Fruit fly (Drosophila melanogaster) whole organism, embryonic: ENCODE results near the gene Miga.

Experiments used
- Antp ChIP-seq: fragments of 200-800 bp; sonication (Bioruptor generic); optimal IDR thresholded peaks from 3 replicates; lab custom pipeline; 2016; ENCODE audit warnings: missing biosample characterization, missing genetic modification characterization
- CG11560 ChIP-seq: fragments of 200-800 bp; sonication (Bioruptor generic); IDR thresholded peaks from 3 replicates; pipeline ENCODE4 v1.3.6; 2022; ENCODE audit warnings: missing biosample characterization, missing genetic modification characterization
- CG13775 ChIP-seq: fragments of 200-800 bp; sonication (Bioruptor generic); optimal IDR thresholded peaks from 3 replicates; lab custom pipeline; 2017; ENCODE audit warnings: missing biosample characterization, mild to moderate bottlenecking, missing genetic modification characterization
- CG14710 ChIP-seq: fragments of 200-800 bp; sonication (Bioruptor generic); optimal IDR thresholded peaks from 3 replicates; lab custom pipeline; 2019; ENCODE audit warnings: missing biosample characterization, mild to moderate bottlenecking, missing genetic modification characterization, moderate library complexity
- CG15601 ChIP-seq: fragments of 200-800 bp; sonication (Bioruptor generic); optimal IDR thresholded peaks from 3 replicates; lab custom pipeline; 2019; ENCODE audit warnings: missing biosample characterization, mild to moderate bottlenecking, missing genetic modification characterization, moderate library complexity
- CG15696 ChIP-seq: fragments of 200-800 bp; sonication (Bioruptor generic); optimal IDR thresholded peaks from 2 replicates; lab custom pipeline; 2019; ENCODE audit warnings: missing biosample characterization, mild to moderate bottlenecking, missing genetic modification characterization, moderate library complexity
- CG1602 ChIP-seq: fragments of 200-800 bp; sonication (Bioruptor generic); optimal IDR thresholded peaks from 3 replicates; lab custom pipeline; 2016; ENCODE audit warnings: missing biosample characterization, missing genetic modification characterization
- CG16863 ChIP-seq: fragments of 200-800 bp; sonication (Bioruptor generic); optimal IDR thresholded peaks from 3 replicates; lab custom pipeline; 2016; ENCODE audit warnings: missing biosample characterization, missing genetic modification characterization
- CG17328 ChIP-seq: fragments of 200-800 bp; sonication (Bioruptor generic); IDR thresholded peaks from 2 replicates; pipeline ENCODE4 v1.3.6; 2022; ENCODE audit warnings: missing biosample characterization, missing genetic modification characterization
- CG2875 ChIP-seq: fragments of 200-800 bp; sonication (Bioruptor generic); optimal IDR thresholded peaks from 2 replicates; lab custom pipeline; 2017; ENCODE audit warnings: missing biosample characterization, mild to moderate bottlenecking, missing genetic modification characterization, missing genetic modification reagents
- CG30403 ChIP-seq: fragments of 200-800 bp; sonication (Bioruptor generic); optimal IDR thresholded peaks from 3 replicates; lab custom pipeline; 2016; ENCODE audit warnings: missing biosample characterization, missing genetic modification characterization
- CG33213 ChIP-seq: fragments of 200-800 bp; sonication (Bioruptor generic); optimal IDR thresholded peaks from 3 replicates; lab custom pipeline; 2016; ENCODE audit warnings: missing biosample characterization, missing genetic modification characterization
- CG34224 ChIP-seq: fragments of 200-800 bp; sonication (Bioruptor generic); IDR thresholded peaks from 3 replicates; pipeline ENCODE4 v1.3.6; 2022; ENCODE audit warnings: missing biosample characterization, missing genetic modification characterization; ENCODE audit not compliant: partially characterized antibody
- CG34422 ChIP-seq: fragments of 200-800 bp; sonication (Bioruptor generic); IDR thresholded peaks from 3 replicates; pipeline ENCODE4 v1.3.6; 2022; ENCODE audit warnings: missing biosample characterization, missing genetic modification characterization
- CG43689 ChIP-seq: fragments of 200-800 bp; sonication (Bioruptor generic); IDR thresholded peaks from 2 replicates; pipeline ENCODE4 v1.3.6; 2022; ENCODE audit warnings: missing biosample characterization, missing genetic modification characterization
- CG5245 ChIP-seq: fragments of 200-800 bp; sonication (Bioruptor generic); optimal IDR thresholded peaks from 3 replicates; lab custom pipeline; 2016; ENCODE audit warnings: missing biosample characterization, missing genetic modification characterization
- Dip3 ChIP-seq: fragments of 200-800 bp; sonication (Bioruptor generic); optimal IDR thresholded peaks from 3 replicates; lab custom pipeline; 2016; ENCODE audit warnings: missing biosample characterization, missing genetic modification characterization
- Ets97D ChIP-seq: fragments of 200-800 bp; sonication (Bioruptor generic); optimal IDR thresholded peaks from 3 replicates; lab custom pipeline; 2016; ENCODE audit warnings: missing biosample characterization, missing genetic modification characterization
- Fer3 ChIP-seq: fragments of 200-800 bp; sonication (Bioruptor generic); optimal IDR thresholded peaks from 2 replicates; lab custom pipeline; 2018; ENCODE audit warnings: missing biosample characterization, mild to moderate bottlenecking, missing genetic modification characterization, moderate library complexity
- HmgD ChIP-seq: fragments of 200-800 bp; sonication (Bioruptor generic); optimal IDR thresholded peaks from 3 replicates; lab custom pipeline; 2016; ENCODE audit warnings: missing biosample characterization, missing genetic modification characterization
- Hr39 ChIP-seq: fragments of >200 bp; optimal IDR thresholded peaks from 2 replicates; lab custom pipeline; 2017
- Myb ChIP-seq: fragments of 200-800 bp; sonication (Bioruptor generic); optimal IDR thresholded peaks from 2 replicates; lab custom pipeline; 2016; ENCODE audit warnings: missing biosample characterization, missing genetic modification characterization
- Nf-YA ChIP-seq: fragments of 200-800 bp; sonication (Bioruptor generic); IDR thresholded peaks from 2 replicates; pipeline ENCODE4 v1.3.6; 2022; ENCODE audit warnings: missing biosample characterization, missing genetic modification characterization
- Oaz ChIP-seq: fragments of 200-800 bp; sonication (Bioruptor generic); IDR thresholded peaks from 2 replicates; pipeline ENCODE4 v1.3.6; 2022; ENCODE audit warnings: missing biosample characterization, missing genetic modification characterization
- Sry-β ChIP-seq: fragments of 200-800 bp; sonication (Bioruptor generic); optimal IDR thresholded peaks from 2 replicates; lab custom pipeline; 2018; ENCODE audit warnings: missing biosample characterization, mild to moderate bottlenecking, missing genetic modification characterization, moderate library complexity
- Ssrp ChIP-seq: fragments of 200-800 bp; sonication (Bioruptor generic); optimal IDR thresholded peaks from 2 replicates; lab custom pipeline; 2018; ENCODE audit warnings: missing biosample characterization, mild to moderate bottlenecking, missing genetic modification characterization, moderate library complexity
- TFAM ChIP-seq: fragments of 200-800 bp; sonication (Bioruptor generic); optimal IDR thresholded peaks from 2 replicates; lab custom pipeline; 2017; ENCODE audit warnings: missing biosample characterization, missing genetic modification characterization, inconsistent platforms
- Vsx1 ChIP-seq: fragments of 200-800 bp; sonication (Bioruptor generic); optimal IDR thresholded peaks from 2 replicates; lab custom pipeline; 2017; ENCODE audit warnings: missing biosample characterization, mild to moderate bottlenecking, missing genetic modification characterization, missing genetic modification reagents
- ac ChIP-seq: fragments of 200-800 bp; sonication (Bioruptor generic); optimal IDR thresholded peaks from 3 replicates; lab custom pipeline; 2017; ENCODE audit warnings: missing biosample characterization, mild to moderate bottlenecking, missing genetic modification characterization
- aop ChIP-seq: fragments of 200-800 bp; sonication (Bioruptor generic); IDR thresholded peaks from 2 replicates; pipeline ENCODE4 v1.3.6; 2022; ENCODE audit warnings: missing biosample characterization, missing genetic modification characterization
- da ChIP-seq: fragments of 200-800 bp; sonication (Bioruptor generic); optimal IDR thresholded peaks from 2 replicates; lab custom pipeline; 2016; ENCODE audit warnings: missing biosample characterization, missing genetic modification characterization
- dmrt99B ChIP-seq: fragments of 200-800 bp; sonication (Bioruptor generic); optimal IDR thresholded peaks from 2 replicates; lab custom pipeline; 2018; ENCODE audit warnings: missing biosample characterization, mild to moderate bottlenecking, missing genetic modification characterization, moderate library complexity
- esg ChIP-seq: fragments of 200-800 bp; sonication (Bioruptor generic); conservative IDR thresholded peaks from 2 replicates; pipeline ENCODE4 v1.3.6; 2022; ENCODE audit warnings: missing biosample characterization, missing genetic modification characterization
- eyg ChIP-seq: fragments of 200-800 bp; sonication (Bioruptor generic); optimal IDR thresholded peaks from 3 replicates; lab custom pipeline; 2016; ENCODE audit warnings: missing biosample characterization, missing genetic modification characterization
- grn ChIP-seq: fragments of 200-800 bp; sonication (Bioruptor generic); optimal IDR thresholded peaks from 3 replicates; lab custom pipeline; 2017; ENCODE audit warnings: missing biosample characterization, missing genetic modification characterization
- hb ChIP-seq: fragments of 200-800 bp; sonication (Bioruptor generic); IDR thresholded peaks from 3 replicates; pipeline ENCODE4 v1.3.6; 2022; ENCODE audit warnings: missing biosample characterization, missing genetic modification characterization; ENCODE audit not compliant: partially characterized antibody
- insv ChIP-seq, 2 experiments: fragments of 200-800 bp; sonication (Bioruptor generic); optimal IDR thresholded peaks; 3 replicates each; lab custom pipeline; 2016 to 2018; ENCODE audit warnings: missing biosample characterization in 2 of 2, missing genetic modification characterization in 2 of 2
- nau ChIP-seq: fragments of 200-800 bp; sonication (Bioruptor generic); optimal IDR thresholded peaks from 3 replicates; lab custom pipeline; 2017; ENCODE audit warnings: missing biosample characterization, mild to moderate bottlenecking, missing genetic modification characterization, missing genetic modification reagents
- onecut ChIP-seq: fragments of 200-800 bp; sonication (Bioruptor generic); IDR thresholded peaks from 2 replicates; pipeline ENCODE4 v1.3.6; 2022; ENCODE audit warnings: missing biosample characterization, missing genetic modification characterization
- sc ChIP-seq, 3 experiments: fragments of >200 bp in 2 of 3; fragments of 200-800 bp in 1 of 3; sonication (Bioruptor generic) in 1 of 3; optimal IDR thresholded peaks; 2 replicates in 2 of 3; 3 replicates in 1 of 3; lab custom pipeline; 2017; ENCODE audit warnings: mild to moderate bottlenecking in 1 of 3, missing biosample characterization in 1 of 3, missing genetic modification characterization in 1 of 3, missing genetic modification reagents in 1 of 3
- shn ChIP-seq: fragments of 200-800 bp; sonication (Bioruptor generic); optimal IDR thresholded peaks from 3 replicates; lab custom pipeline; 2016; ENCODE audit warnings: missing biosample characterization, missing genetic modification characterization
- sima ChIP-seq: fragments of 200-800 bp; sonication (Bioruptor generic); optimal IDR thresholded peaks from 2 replicates; lab custom pipeline; 2016; ENCODE audit warnings: missing biosample characterization, missing genetic modification characterization
- sqz ChIP-seq: fragments of 200-800 bp; sonication (Bioruptor generic); optimal IDR thresholded peaks from 3 replicates; lab custom pipeline; 2018; ENCODE audit warnings: missing biosample characterization, mild to moderate bottlenecking, missing genetic modification characterization
- tap ChIP-seq: fragments of 200-800 bp; optimal IDR thresholded peaks from 3 replicates; lab custom pipeline; 2019; ENCODE audit warnings: missing biosample characterization, mild to moderate bottlenecking, missing genetic modification characterization, moderate library complexity
- tin ChIP-seq: fragments of 200-800 bp; sonication (Bioruptor generic); optimal IDR thresholded peaks from 3 replicates; lab custom pipeline; 2016; ENCODE audit warnings: missing biosample characterization, missing genetic modification characterization
- tll ChIP-seq, 2 experiments: fragments of 200-800 bp in 1 of 2; fragments of >200 bp in 1 of 2; sonication (Bioruptor generic) in 1 of 2; optimal IDR thresholded peaks; 2 replicates each; lab custom pipeline; 2017 to 2019; ENCODE audit warnings: missing biosample characterization in 2 of 2, missing genetic modification characterization in 2 of 2, mild to moderate bottlenecking in 1 of 2, moderate library complexity in 1 of 2
- tna ChIP-seq: fragments of 200-800 bp; sonication (Bioruptor generic); IDR thresholded peaks from 2 replicates; pipeline ENCODE4 v1.3.6; 2022; ENCODE audit warnings: missing biosample characterization, missing genetic modification characterization; ENCODE audit not compliant: partially characterized antibody
- toy ChIP-seq: fragments of 200-800 bp; sonication (Bioruptor generic); IDR thresholded peaks from 2 replicates; pipeline ENCODE4 v1.3.6; 2022; ENCODE audit warnings: missing biosample characterization, missing genetic modification characterization
- ttk ChIP-seq: fragments of 200-800 bp; sonication (Bioruptor generic); IDR thresholded peaks from 2 replicates; pipeline ENCODE4 v2.1.2; 2022; ENCODE audit warnings: missing biosample characterization, missing genetic modification characterization
- zf30C ChIP-seq: fragments of 200-800 bp; sonication (Bioruptor generic); optimal IDR thresholded peaks from 3 replicates; lab custom pipeline; 2018; ENCODE audit warnings: missing biosample characterization, mild to moderate bottlenecking, missing genetic modification characterization

Miga gene

dm6 chrX:8420772-8421448 lies 16.7 kb downstream of the Miga start (continued):
- TF ChIP-seq CG14710 (no peak), CG2875 (GFP tag; lab: Kevin White, UChicago) (no peak), Antp (no peak), shn (GFP tag; lab: Kevin White, UChicago) (no peak), da (GFP tag; lab: Kevin White, UChicago) (no peak), sc (optimal IDR thresholded peaks at IDR 0.05; lab: Kevin White, UChicago) (no peak), sc (GFP tag; optimal IDR thresholded peaks at IDR 0.05; lab: Kevin White, UChicago) (no peak), Fer3 (tag; lab: Kevin White, UChicago) (no peak), onecut (GFP tag; lab: Robert Waterston, UW) (no peak), aop (GFP tag; lab: Robert Waterston, UW) (no peak), Hr39 (lab: Kevin White, UChicago) (peak; percentile 96), ac (GFP tag; lab: Kevin White, UChicago) (no peak), CG16863 (no peak), CG5245 (GFP tag; lab: Kevin White, UChicago) (no peak), CG15696 (tag; lab: Kevin White, UChicago) (no peak), eyg (GFP tag; lab: Kevin White, UChicago) (no peak), HmgD (no peak), toy (GFP tag; lab: Robert Waterston, UW) (no peak), CG11560 (tag; lab: Robert Waterston, UW) (no peak), sqz (peak; percentile 60), Ssrp (tag; lab: Kevin White, UChicago) (no peak), CG30403 (no peak), Sry-β (GFP tag; lab: Kevin White, UChicago) (no peak), zf30C (GFP tag; lab: Kevin White, UChicago) (no peak), CG17328 (GFP tag; lab: Robert Waterston, UW) (no peak), hb (no peak), CG15601 (tag; lab: Kevin White, UChicago) (no peak), Dip3 (no peak), Oaz (GFP tag; lab: Robert Waterston, UW) (no peak), tll (GFP tag; optimal IDR thresholded peaks at IDR 0.05; lab: Kevin White, UChicago) (no peak), CG33213 (GFP tag; lab: Kevin White, UChicago) (no peak), TFAM (GFP tag; lab: Kevin White, UChicago) (no peak), CG34224 (peak; percentile 56; the same call in 2 of the 3 replicates), CG1602 (GFP tag; lab: Kevin White, UChicago) (no peak), Ets97D (GFP tag; lab: Kevin White, UChicago) (no peak), CG34422 (GFP tag; lab: Robert Waterston, UW) (no peak; the same call in 2 of the 3 replicates), grn (GFP tag; lab: Kevin White, UChicago) (no peak), CG43689 (GFP tag; lab: Robert Waterston, UW) (no peak), CG13775 (GFP tag; lab: Kevin White, UChicago) (no peak), tna (GFP tag; lab: Robert Waterston, UW) (no peak), sima (GFP tag; lab: Kevin White, UChicago) (no peak), Nf-YA (GFP tag; lab: Robert Waterston, UW) (no peak), tap (tag; lab: Kevin White, UChicago) (no peak), ttk (GFP tag; lab: Robert Waterston, UW) (no peak), Vsx1 (GFP tag; lab: Kevin White, UChicago) (peak; percentile 17), nau (no peak), esg (no peak), Myb (GFP tag; lab: Kevin White, UChicago) (no peak), insv (GFP tag; optimal IDR thresholded peaks at IDR 0.05; lab: Kevin White, UChicago) (no peak), tin (GFP tag; lab: Kevin White, UChicago) (no peak), dmrt99B (tag; lab: Kevin White, UChicago) (no peak)
